Fruit fly (Drosophila melanogaster): ENCODE measurements around the gene CG31360.

DNA sequence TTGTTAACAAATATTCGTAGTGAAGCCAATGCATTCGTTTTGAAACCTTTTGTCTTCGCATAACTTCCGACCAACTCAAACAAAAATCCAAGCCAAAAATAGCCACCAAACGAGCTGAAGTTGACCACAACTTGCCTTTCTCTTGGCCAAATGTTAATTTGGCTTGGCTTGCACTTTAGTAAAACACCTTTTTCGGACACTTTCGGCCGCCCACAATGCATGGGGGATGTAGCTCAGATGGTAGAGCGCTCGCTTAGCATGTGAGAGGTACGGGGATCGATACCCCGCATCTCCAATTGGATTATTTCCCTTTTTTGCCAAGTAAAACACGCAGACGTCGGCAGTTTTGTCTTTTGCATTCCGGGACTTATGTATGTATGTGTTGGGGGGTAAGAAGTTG lies 28.0 kb upstream of the CG31360 start:
- TF ChIP-seq CG10348 (GFP tag; IDR thresholded peaks at IDR 0.05) (no peak), EcR (GFP tag; optimal IDR thresholded peaks at IDR 0.05) (no peak), CG17806 (tag; optimal IDR thresholded peaks at IDR 0.05) (no peak), CG15710 (tag; optimal IDR thresholded peaks at IDR 0.05) (no peak), Ets98B (GFP tag; IDR thresholded peaks at IDR 0.05) (no peak), CG9948 (tag; optimal IDR thresholded peaks at IDR 0.05) (no peak), CG34367 (tag; optimal IDR thresholded peaks at IDR 0.05) (no peak), D1 (tag; optimal IDR thresholded peaks at IDR 0.05) (no peak), fd96Ca (GFP tag; IDR thresholded peaks at IDR 0.05) (no peak), gl (tag; optimal IDR thresholded peaks at IDR 0.05) (no peak), CG8301 (tag; optimal IDR thresholded peaks at IDR 0.05) (no peak), Snoo (tag; optimal IDR thresholded peaks at IDR 0.05) (no peak), CG13204 (GFP tag; optimal IDR thresholded peaks at IDR 0.05) (no peak)
